Worm (Caenorhabditis elegans) whole organism, L2 larva: ENCODE data around the gene K08E5.6.

Experiments used
- C34F6.9 ChIP-seq: fragments of 150-350 bp; optimal IDR thresholded peaks from 2 replicates; lab custom pipeline; 2014; ENCODE audit warnings: missing biosample characterization, missing genetic modification characterization
- F13H6.1 ChIP-seq: sonication (generic microtip); optimal IDR thresholded peaks from 2 replicates; lab custom pipeline; 2016; ENCODE audit warnings: missing genetic modification characterization, missing compliant biosample characterization
- R02D3.7 ChIP-seq: fragments of 150-350 bp; optimal IDR thresholded peaks from 2 replicates; lab custom pipeline; 2014; ENCODE audit warnings: missing biosample characterization, missing genetic modification characterization
- Y55F3AM.14 ChIP-seq: fragments of 200-800 bp; sonication (Bioruptor generic); optimal IDR thresholded peaks from 2 replicates; lab custom pipeline; 2018; ENCODE audit warnings: mild to moderate bottlenecking, missing genetic modification characterization, missing compliant biosample characterization
- ZK546.5 ChIP-seq: sonication (generic microtip); optimal IDR thresholded peaks from 2 replicates; lab custom pipeline; 2017; ENCODE audit warnings: missing biosample characterization, missing genetic modification characterization
- alr-1 ChIP-seq: fragments of 150-350 bp; optimal IDR thresholded peaks from 2 replicates; lab custom pipeline; 2014; ENCODE audit warnings: missing biosample characterization, missing genetic modification characterization
- aly-2 ChIP-seq: fragments of 150-350 bp; optimal IDR thresholded peaks from 2 replicates; lab custom pipeline; 2014; ENCODE audit warnings: missing biosample characterization, missing genetic modification characterization
- ama-1 ChIP-seq: fragments of 150-350 bp; optimal IDR thresholded peaks from 2 replicates; lab custom pipeline; 2018; ENCODE audit warnings: inconsistent platforms
- blmp-1 ChIP-seq: sonication (generic microtip); optimal IDR thresholded peaks from 2 replicates; lab custom pipeline; 2017; ENCODE audit warnings: missing genetic modification characterization, mild to moderate bottlenecking, missing compliant biosample characterization, antibody characterized with exemption, moderate library complexity; ENCODE audit not compliant: insufficient read depth
- ceh-16 ChIP-seq: fragments of 150-350 bp; optimal IDR thresholded peaks from 2 replicates; lab custom pipeline; 2014; ENCODE audit warnings: missing biosample characterization, missing genetic modification characterization
- ceh-82 ChIP-seq: fragments of 150-350 bp; optimal IDR thresholded peaks from 2 replicates; lab custom pipeline; 2014; ENCODE audit warnings: missing biosample characterization, missing genetic modification characterization
- crh-2 ChIP-seq: sonication (generic microtip); optimal IDR thresholded peaks from 2 replicates; lab custom pipeline; 2017; ENCODE audit warnings: missing biosample characterization, missing genetic modification characterization
- dmd-4 ChIP-seq: sonication (generic microtip); optimal IDR thresholded peaks from 2 replicates; lab custom pipeline; 2017; ENCODE audit warnings: missing biosample characterization, missing genetic modification characterization
- egl-27 ChIP-seq: sonication (generic microtip); optimal IDR thresholded peaks from 3 replicates; lab custom pipeline; 2017; ENCODE audit warnings: missing biosample characterization, missing genetic modification reagents, missing genetic modification characterization
- elt-1 ChIP-seq: fragments of 150-350 bp; optimal IDR thresholded peaks from 2 replicates; lab custom pipeline; 2014; ENCODE audit warnings: missing biosample characterization, missing genetic modification characterization
- elt-3 ChIP-seq: sonication (generic microtip); optimal IDR thresholded peaks from 2 replicates; lab custom pipeline; 2017; ENCODE audit warnings: missing biosample characterization, missing genetic modification characterization
- fos-1 ChIP-seq: fragments of 150-350 bp; optimal IDR thresholded peaks from 2 replicates; lab custom pipeline; 2014; ENCODE audit warnings: missing biosample characterization, missing genetic modification characterization
- gmeb-1 ChIP-seq: fragments of 150-350 bp; optimal IDR thresholded peaks from 2 replicates; lab custom pipeline; 2014; ENCODE audit warnings: missing biosample characterization, missing genetic modification characterization
- lin-11 ChIP-seq: fragments of 150-350 bp; sonication (generic microtip); optimal IDR thresholded peaks from 2 replicates; lab custom pipeline; 2014; ENCODE audit warnings: missing biosample characterization, missing genetic modification characterization, inconsistent platforms, mixed read lengths
- lin-13 ChIP-seq: fragments of 150-350 bp; optimal IDR thresholded peaks from 2 replicates; lab custom pipeline; 2014; ENCODE audit warnings: missing biosample characterization, missing genetic modification reagents, missing genetic modification characterization
- lin-39 ChIP-seq: fragments of 150-350 bp; optimal IDR thresholded peaks from 2 replicates; lab custom pipeline; 2014; ENCODE audit warnings: missing biosample characterization, missing genetic modification reagents, missing genetic modification characterization
- lsy-2 ChIP-seq, 2 experiments: fragments of 150-350 bp in 1 of 2; sonication (generic microtip) in 1 of 2; optimal IDR thresholded peaks; 2 replicates each; lab custom pipeline; 2014 to 2017; ENCODE audit warnings: missing biosample characterization in 2 of 2, missing genetic modification characterization in 2 of 2
- mab-5 ChIP-seq: fragments of 150-350 bp; optimal IDR thresholded peaks from 2 replicates; lab custom pipeline; 2014; ENCODE audit warnings: missing biosample characterization, missing genetic modification characterization
- mbf-1 ChIP-seq: sonication (generic microtip); optimal IDR thresholded peaks from 2 replicates; lab custom pipeline; 2017; ENCODE audit warnings: missing biosample characterization, missing genetic modification characterization
- mdl-1 ChIP-seq, 2 experiments: fragments of 150-350 bp in 1 of 2; sonication (generic microtip) in 1 of 2; optimal IDR thresholded peaks; 2 replicates each; lab custom pipeline; 2017; ENCODE audit warnings: missing biosample characterization in 2 of 2, missing genetic modification characterization in 2 of 2
- nhr-10 ChIP-seq: sonication (generic microtip); optimal IDR thresholded peaks from 2 replicates; lab custom pipeline; 2017; ENCODE audit warnings: missing biosample characterization, missing genetic modification characterization
- nhr-11 ChIP-seq: fragments of 150-350 bp; optimal IDR thresholded peaks from 2 replicates; lab custom pipeline; 2014; ENCODE audit warnings: missing biosample characterization, missing genetic modification characterization
- nhr-12 ChIP-seq: fragments of 150-350 bp; optimal IDR thresholded peaks from 2 replicates; lab custom pipeline; 2014; ENCODE audit warnings: missing biosample characterization, missing genetic modification characterization
- nhr-129 ChIP-seq: fragments of 150-350 bp; optimal IDR thresholded peaks from 2 replicates; lab custom pipeline; 2014; ENCODE audit warnings: missing biosample characterization, missing genetic modification characterization
- nhr-21 ChIP-seq: fragments of 150-350 bp; optimal IDR thresholded peaks from 2 replicates; lab custom pipeline; 2014; ENCODE audit warnings: missing biosample characterization, missing genetic modification characterization
- nhr-23 ChIP-seq: fragments of 150-350 bp; optimal IDR thresholded peaks from 2 replicates; lab custom pipeline; 2014; ENCODE audit warnings: missing biosample characterization, missing genetic modification reagents, missing genetic modification characterization
- nhr-237 ChIP-seq: fragments of 150-350 bp; optimal IDR thresholded peaks from 2 replicates; lab custom pipeline; 2014; ENCODE audit warnings: missing biosample characterization, missing genetic modification characterization
- nhr-25 ChIP-seq: fragments of 150-350 bp; sonication (generic microtip); optimal IDR thresholded peaks from 3 replicates; lab custom pipeline; 2014; ENCODE audit warnings: missing biosample characterization, missing genetic modification characterization
- nhr-6 ChIP-seq: fragments of 150-350 bp; optimal IDR thresholded peaks from 2 replicates; lab custom pipeline; 2014; ENCODE audit warnings: missing biosample characterization, missing genetic modification characterization
- nhr-77 ChIP-seq: fragments of 150-350 bp; optimal IDR thresholded peaks from 2 replicates; lab custom pipeline; 2014; ENCODE audit warnings: missing biosample characterization, missing genetic modification characterization
- peb-1 ChIP-seq: fragments of 150-350 bp; optimal IDR thresholded peaks from 2 replicates; lab custom pipeline; 2014; ENCODE audit warnings: missing biosample characterization, missing genetic modification characterization
- sem-4 ChIP-seq: fragments of 150-350 bp; optimal IDR thresholded peaks from 2 replicates; lab custom pipeline; 2014; ENCODE audit warnings: missing biosample characterization, missing genetic modification reagents, missing genetic modification characterization
- skn-1 ChIP-seq: sonication (generic microtip); optimal IDR thresholded peaks from 2 replicates; lab custom pipeline; 2017; ENCODE audit warnings: missing biosample characterization, missing genetic modification characterization
- sma-3 ChIP-seq: sonication (generic microtip); optimal IDR thresholded peaks from 2 replicates; lab custom pipeline; 2016; ENCODE audit warnings: missing genetic modification reagents, missing genetic modification characterization, missing compliant biosample characterization
- sma-9 ChIP-seq, 2 experiments: fragments of 150-350 bp in 1 of 2; sonication (generic microtip) in 1 of 2; optimal IDR thresholded peaks; 2 replicates each; lab custom pipeline; 2014 to 2016; ENCODE audit warnings: missing genetic modification characterization in 2 of 2, mild to moderate bottlenecking in 1 of 2, missing biosample characterization in 1 of 2, missing compliant biosample characterization in 1 of 2, missing genetic modification reagents in 1 of 2, moderate library complexity in 1 of 2
- snpc-4 ChIP-seq: fragments of 150-350 bp; optimal IDR thresholded peaks from 2 replicates; lab custom pipeline; 2014; ENCODE audit warnings: missing biosample characterization, missing genetic modification characterization
- unc-39 ChIP-seq: fragments of 150-350 bp; optimal IDR thresholded peaks from 2 replicates; lab custom pipeline; 2014; ENCODE audit warnings: missing biosample characterization, missing genetic modification characterization
- unc-55 ChIP-seq: fragments of 150-350 bp; sonication (generic microtip); optimal IDR thresholded peaks from 3 replicates; lab custom pipeline; 2014; ENCODE audit warnings: missing biosample characterization, missing genetic modification reagents, missing genetic modification characterization
- unc-62 ChIP-seq: fragments of 150-350 bp; optimal IDR thresholded peaks from 2 replicates; lab custom pipeline; 2014; ENCODE audit warnings: missing biosample characterization, missing genetic modification reagents, missing genetic modification characterization
- zag-1 ChIP-seq: fragments of 150-350 bp; optimal IDR thresholded peaks from 2 replicates; lab custom pipeline; 2014; ENCODE audit warnings: missing biosample characterization, missing genetic modification characterization
- ztf-1 ChIP-seq: fragments of 200-800 bp; sonication (Bioruptor generic); conservative IDR thresholded peaks from 2 replicates; pipeline ENCODE4 v1.3.6; 2022; ENCODE audit warnings: missing genetic modification characterization, missing compliant biosample characterization
- ztf-11 ChIP-seq: sonication (generic microtip); optimal IDR thresholded peaks from 2 replicates; lab custom pipeline; 2017; ENCODE audit warnings: missing biosample characterization, missing genetic modification characterization
- ztf-4 ChIP-seq: fragments of 150-350 bp; optimal IDR thresholded peaks from 2 replicates; lab custom pipeline; 2014; ENCODE audit warnings: missing biosample characterization, missing genetic modification characterization

Gene K08E5.6

ce11 chrIII:10095377-10095776 lies 45.5 kb upstream of the K08E5.6 start:
- TF ChIP-seq lsy-2 (tag; optimal IDR thresholded peaks at IDR 0.05; lab: Kevin White, UChicago) = peak in 1 of 2 experiments; percentile 66
- TF ChIP-seq peb-1 (tag; lab: Kevin White, UChicago) = no peak

- TF ChIP-seq elt-3 (tag; lab: Kevin White, UChicago) = no peak
- TF ChIP-seq blmp-1 = peak; percentile 20
- peak; percentile 59 for TF ChIP-seq nhr-77 (tag; lab: Kevin White, UChicago)
- TF ChIP-seq sem-4 (tag; lab: Kevin White, UChicago) = peak; percentile 85
- peak; percentile 54 for TF ChIP-seq snpc-4
- TF ChIP-seq lin-11 (tag; lab: Kevin White, UChicago) = peak; percentile 84
- no peak for TF ChIP-seq ztf-11 (tag; lab: Kevin White, UChicago)
- peak; percentile 85 for TF ChIP-seq mab-5 (tag; lab: Kevin White, UChicago)
- TF ChIP-seq fos-1 = peak; percentile 80
- TF ChIP-seq lin-13 = peak; percentile 83
- TF ChIP-seq ztf-4 (tag; lab: Kevin White, UChicago) = peak; percentile 86
- TF ChIP-seq nhr-23 (tag; lab: Kevin White, UChicago) = no peak
- no peak for TF ChIP-seq elt-1 (tag; lab: Kevin White, UChicago)
- no peak for TF ChIP-seq dmd-4 (tag; lab: Kevin White, UChicago)
- TF ChIP-seq alr-1 (tag; lab: Kevin White, UChicago) = no peak
- TF ChIP-seq lin-39 (tag; lab: Kevin White, UChicago) = no peak
- no peak for TF ChIP-seq nhr-12 (tag; lab: Kevin White, UChicago)
- peak; percentile 42 for TF ChIP-seq ZK546.5
- TF ChIP-seq ceh-82 (tag; lab: Kevin White, UChicago) = peak; percentile 45
- TF ChIP-seq crh-2 (tag; lab: Kevin White, UChicago) = peak; percentile 90
- TF ChIP-seq zag-1 (tag; lab: Kevin White, UChicago) = peak; percentile 86
- TF ChIP-seq C34F6.9 (tag; lab: Kevin White, UChicago) = peak; percentile 97
- TF ChIP-seq ztf-1 (GFP tag; lab: Robert Waterston, UW) = no peak
- peak; percentile 77 for TF ChIP-seq nhr-25 (tag; lab: Kevin White, UChicago)
- no peak for TF ChIP-seq aly-2
- peak; percentile 94 for TF ChIP-seq sma-9 (GFP tag; optimal IDR thresholded peaks at IDR 0.05; lab: Kevin White, UChicago)
- TF ChIP-seq sma-9 (tag; optimal IDR thresholded peaks at IDR 0.05; lab: Kevin White, UChicago) = no peak
- TF ChIP-seq F13H6.1 (tag; lab: Kevin White, UChicago) = peak; percentile 97
- TF ChIP-seq nhr-129 (tag; lab: Kevin White, UChicago) = peak; percentile 91
- TF ChIP-seq unc-55 = peak; percentile 92
- TF ChIP-seq ceh-16 (tag; lab: Kevin White, UChicago) = no peak
- peak; percentile 77 for TF ChIP-seq sma-3 (GFP tag; lab: Kevin White, UChicago)
- TF ChIP-seq lsy-2 (tag; optimal IDR thresholded peaks at IDR 0.05; lab: Kevin White, UChicago) = peak; percentile 81 to 94
- peak; percentile 18 for TF ChIP-seq R02D3.7 (tag; lab: Kevin White, UChicago)
- TF ChIP-seq nhr-10 (tag; lab: Kevin White, UChicago) = no peak
- TF ChIP-seq mbf-1 (tag; lab: Kevin White, UChicago) = no peak
- TF ChIP-seq nhr-6 = peak; percentile 89
- TF ChIP-seq skn-1 (tag; lab: Kevin White, UChicago) = no peak
- peak; percentile 77 for TF ChIP-seq gmeb-1 (tag; lab: Kevin White, UChicago)
- TF ChIP-seq unc-62 (GFP tag; lab: Kevin White, UChicago) = peak; percentile 80
- no peak for TF ChIP-seq nhr-11
- peak; percentile 85 for TF ChIP-seq nhr-21
- peak; percentile 22 for TF ChIP-seq Y55F3AM.14 (GFP tag; lab: Kevin White, UChicago)
- peak; percentile 60 for TF ChIP-seq nhr-237 (tag; lab: Kevin White, UChicago)
- no peak for TF ChIP-seq peb-1 (tag; lab: Kevin White, UChicago)
- TF ChIP-seq egl-27 = peak; percentile 94
- TF ChIP-seq ama-1 (lab: Kevin White, UChicago) = no peak
- TF ChIP-seq unc-39 (tag; lab: Kevin White, UChicago) = no peak
- TF ChIP-seq mdl-1 (tag; optimal IDR thresholded peaks at IDR 0.05; lab: Kevin White, UChicago) = peak; percentile 96 to 97
Observed at ce11 chrIII:10096525-10096972, 44.3 kb upstream of the K08E5.6 start.
